Fruit fly (Drosophila melanogaster) whole organism, embryonic: ENCODE results near the gene CG6738.
A peak's percentile ranks its signal among the peaks of the same experiment; 100 is the strongest.

Source experiments
- CG10267 ChIP-seq: fragments of 200-800 bp; sonication (Bioruptor generic); optimal IDR thresholded peaks from 2 replicates; lab custom pipeline; 2018; ENCODE audit warnings: missing biosample characterization, mild to moderate bottlenecking, missing genetic modification characterization, moderate library complexity
- CG10979 ChIP-seq: fragments of 200-800 bp; sonication (Bioruptor generic); optimal IDR thresholded peaks from 2 replicates; lab custom pipeline; 2018; ENCODE audit warnings: missing biosample characterization, mild to moderate bottlenecking, missing genetic modification characterization, moderate library complexity
- CG11093 ChIP-seq: fragments of 200-800 bp; sonication (Bioruptor generic); IDR thresholded peaks from 3 replicates; pipeline ENCODE4 v1.3.6; 2022; ENCODE audit warnings: missing biosample characterization, missing genetic modification characterization
- CG11695 ChIP-seq: fragments of 200-800 bp; sonication (Bioruptor generic); IDR thresholded peaks from 3 replicates; pipeline ENCODE4 v1.3.6; 2022; ENCODE audit warnings: missing biosample characterization, missing genetic modification characterization
- CG13424 ChIP-seq: fragments of 200-800 bp; sonication (Bioruptor generic); optimal IDR thresholded peaks from 2 replicates; lab custom pipeline; 2019; ENCODE audit warnings: missing biosample characterization, mild to moderate bottlenecking, missing genetic modification characterization, moderate library complexity
- CG14014 ChIP-seq: fragments of 200-800 bp; sonication (Bioruptor generic); IDR thresholded peaks from 2 replicates; pipeline ENCODE4 v1.3.6; 2022; ENCODE audit warnings: missing biosample characterization, missing genetic modification characterization
- CG14710 ChIP-seq: fragments of 200-800 bp; sonication (Bioruptor generic); optimal IDR thresholded peaks from 3 replicates; lab custom pipeline; 2019; ENCODE audit warnings: missing biosample characterization, mild to moderate bottlenecking, missing genetic modification characterization, moderate library complexity
- CG14860 ChIP-seq: fragments of 200-800 bp; sonication (Bioruptor generic); IDR thresholded peaks from 3 replicates; pipeline ENCODE4 v1.3.6; 2022; ENCODE audit warnings: missing biosample characterization, missing genetic modification characterization; ENCODE audit not compliant: partially characterized antibody
- CG1602 ChIP-seq: fragments of 200-800 bp; sonication (Bioruptor generic); optimal IDR thresholded peaks from 3 replicates; lab custom pipeline; 2016; ENCODE audit warnings: missing biosample characterization, missing genetic modification characterization
- CG16779 ChIP-seq: fragments of 200-800 bp; sonication (Bioruptor generic); IDR thresholded peaks from 2 replicates; pipeline ENCODE4 v1.3.6; 2022; ENCODE audit warnings: missing biosample characterization, missing genetic modification characterization
- CG17359 ChIP-seq: fragments of 200-800 bp; sonication (Bioruptor generic); optimal IDR thresholded peaks from 3 replicates; lab custom pipeline; 2018; ENCODE audit warnings: missing biosample characterization, mild to moderate bottlenecking, missing genetic modification characterization, moderate library complexity
- CG17385 ChIP-seq: fragments of 200-800 bp; sonication (Bioruptor generic); optimal IDR thresholded peaks from 3 replicates; lab custom pipeline; 2018; ENCODE audit warnings: missing biosample characterization, mild to moderate bottlenecking, missing genetic modification characterization
- CG2712 ChIP-seq: fragments of 200-800 bp; optimal IDR thresholded peaks from 3 replicates; lab custom pipeline; 2019; ENCODE audit warnings: missing biosample characterization, mild to moderate bottlenecking, missing genetic modification characterization, moderate library complexity
- CG2875 ChIP-seq: fragments of 200-800 bp; sonication (Bioruptor generic); optimal IDR thresholded peaks from 2 replicates; lab custom pipeline; 2017; ENCODE audit warnings: missing biosample characterization, mild to moderate bottlenecking, missing genetic modification characterization, missing genetic modification reagents
- CG32767 ChIP-seq: fragments of 200-800 bp; sonication (Bioruptor generic); IDR thresholded peaks from 2 replicates; pipeline ENCODE4 v1.3.6; 2022; ENCODE audit warnings: missing biosample characterization, missing genetic modification characterization
- CG33557 ChIP-seq: fragments of 200-800 bp; sonication (Bioruptor generic); optimal IDR thresholded peaks from 2 replicates; lab custom pipeline; 2019; ENCODE audit warnings: missing biosample characterization, mild to moderate bottlenecking, missing genetic modification characterization, moderate library complexity
- CG4360 ChIP-seq: fragments of 200-800 bp; sonication (Bioruptor generic); IDR thresholded peaks from 2 replicates; pipeline ENCODE4 v1.3.6; 2022; ENCODE audit warnings: missing biosample characterization, missing genetic modification characterization
- CG4424 ChIP-seq: fragments of 200-800 bp; sonication (Bioruptor generic); optimal IDR thresholded peaks from 3 replicates; lab custom pipeline; 2016; ENCODE audit warnings: missing biosample characterization, missing genetic modification characterization
- CG4707 ChIP-seq: fragments of 200-800 bp; sonication (Bioruptor generic); optimal IDR thresholded peaks from 2 replicates; lab custom pipeline; 2018; ENCODE audit warnings: missing biosample characterization, mild to moderate bottlenecking, missing genetic modification characterization, moderate library complexity
- CG6689 ChIP-seq: fragments of 200-800 bp; sonication (Bioruptor generic); IDR thresholded peaks from 2 replicates; pipeline ENCODE4 v1.3.6; 2022; ENCODE audit warnings: missing biosample characterization, missing genetic modification characterization
- CG7556 ChIP-seq: fragments of 200-800 bp; sonication (Bioruptor generic); optimal IDR thresholded peaks from 2 replicates; lab custom pipeline; 2017; ENCODE audit warnings: missing biosample characterization, mild to moderate bottlenecking, missing genetic modification characterization
- CG8290 ChIP-seq, 3 experiments: fragments of 200-800 bp; sonication (Bioruptor generic); optimal IDR thresholded peaks; 2 replicates each; lab custom pipeline; 2016 to 2019; ENCODE audit warnings: missing biosample characterization in 3 of 3, missing genetic modification characterization in 3 of 3, mild to moderate bottlenecking in 2 of 3, moderate library complexity in 1 of 3
- CG8478 ChIP-seq: fragments of >200 bp; optimal IDR thresholded peaks from 2 replicates; lab custom pipeline; 2018
- CG9727 ChIP-seq: fragments of 200-800 bp; sonication (Bioruptor generic); optimal IDR thresholded peaks from 3 replicates; lab custom pipeline; 2017; ENCODE audit warnings: missing biosample characterization, mild to moderate bottlenecking, missing genetic modification characterization
- D ChIP-seq, 2 experiments: fragments of 200-800 bp in 1 of 2; fragments of >200 bp in 1 of 2; sonication (Bioruptor generic) in 1 of 2; optimal IDR thresholded peaks; 2 replicates in 1 of 2; 3 replicates in 1 of 2; lab custom pipeline; 2017; ENCODE audit warnings: mild to moderate bottlenecking in 1 of 2, missing biosample characterization in 1 of 2, missing genetic modification characterization in 1 of 2, missing genetic modification reagents in 1 of 2
- Dek ChIP-seq: fragments of 200-800 bp; sonication (Bioruptor generic); optimal IDR thresholded peaks from 3 replicates; lab custom pipeline; 2019; ENCODE audit warnings: missing biosample characterization, mild to moderate bottlenecking, missing genetic modification characterization, moderate library complexity
- Drgx ChIP-seq: fragments of 200-800 bp; sonication (Bioruptor generic); IDR thresholded peaks from 2 replicates; pipeline ENCODE4 v1.3.6; 2022; ENCODE audit warnings: missing biosample characterization, missing genetic modification characterization
- E2f2 ChIP-seq: fragments of 200-800 bp; sonication (Bioruptor generic); IDR thresholded peaks from 2 replicates; pipeline ENCODE4 v1.3.6; 2022; ENCODE audit warnings: missing biosample characterization, missing genetic modification characterization
- Hr39 ChIP-seq: fragments of >200 bp; optimal IDR thresholded peaks from 2 replicates; lab custom pipeline; 2017
- Spps ChIP-seq: fragments of 200-800 bp; sonication (Bioruptor generic); optimal IDR thresholded peaks from 2 replicates; lab custom pipeline; 2018; ENCODE audit warnings: missing biosample characterization, mild to moderate bottlenecking, missing genetic modification characterization
- Ssrp ChIP-seq: fragments of 200-800 bp; sonication (Bioruptor generic); optimal IDR thresholded peaks from 2 replicates; lab custom pipeline; 2018; ENCODE audit warnings: missing biosample characterization, mild to moderate bottlenecking, missing genetic modification characterization, moderate library complexity
- Usf ChIP-seq: fragments of 200-800 bp; sonication (Bioruptor generic); optimal IDR thresholded peaks from 2 replicates; lab custom pipeline; 2017; ENCODE audit warnings: missing genotype, missing biosample characterization, missing genetic modification characterization
- Xbp1 ChIP-seq: fragments of 200-800 bp; sonication (Bioruptor generic); optimal IDR thresholded peaks from 3 replicates; lab custom pipeline; 2016; ENCODE audit warnings: missing biosample characterization, mild to moderate bottlenecking, missing genetic modification characterization
- ara ChIP-seq: fragments of 200-800 bp; sonication (Bioruptor generic); IDR thresholded peaks from 2 replicates; pipeline ENCODE4 v1.3.6; 2022; ENCODE audit warnings: missing biosample characterization, missing genetic modification characterization
- bsh ChIP-seq, 2 experiments: fragments of 200-800 bp; sonication (Bioruptor generic); optimal IDR thresholded peaks; 2 replicates each; lab custom pipeline; 2017 to 2018; ENCODE audit warnings: mild to moderate bottlenecking in 2 of 2, missing biosample characterization in 2 of 2, missing genetic modification characterization in 2 of 2, moderate library complexity in 1 of 2
- croc ChIP-seq: fragments of 200-800 bp; sonication (Bioruptor generic); conservative IDR thresholded peaks from 3 replicates; pipeline ENCODE4 v1.3.6; 2022; ENCODE audit warnings: missing biosample characterization, missing genetic modification characterization
- ewg ChIP-seq: fragments of 200-800 bp; sonication (Bioruptor generic); optimal IDR thresholded peaks from 3 replicates; lab custom pipeline; 2017; ENCODE audit warnings: mild to moderate bottlenecking, missing biosample characterization, missing genetic modification reagents, missing genetic modification characterization
- gem ChIP-seq: fragments of 200-800 bp; sonication (Bioruptor generic); optimal IDR thresholded peaks from 2 replicates; lab custom pipeline; 2019; ENCODE audit warnings: missing biosample characterization, mild to moderate bottlenecking, missing genetic modification characterization, moderate library complexity
- gsb-n ChIP-seq: fragments of 200-800 bp; sonication (Bioruptor generic); optimal IDR thresholded peaks from 3 replicates; lab custom pipeline; 2018; ENCODE audit warnings: missing biosample characterization, mild to moderate bottlenecking, missing genetic modification characterization
- kni ChIP-seq: fragments of 200-800 bp; sonication (Bioruptor generic); optimal IDR thresholded peaks from 3 replicates; lab custom pipeline; 2017; ENCODE audit warnings: mild to moderate bottlenecking, missing biosample characterization, missing genetic modification reagents, missing genetic modification characterization
- lola ChIP-seq, 3 experiments: fragments of >200 bp in 2 of 3; fragments of 200-800 bp in 1 of 3; sonication (Bioruptor generic) in 1 of 3; optimal IDR thresholded peaks; 2 replicates each; lab custom pipeline; 2017 to 2019; ENCODE audit warnings: missing biosample characterization in 3 of 3, missing genetic modification characterization in 3 of 3, mild to moderate bottlenecking in 1 of 3, moderate library complexity in 1 of 3
- nmo ChIP-seq: fragments of 200-800 bp; sonication (Bioruptor generic); optimal IDR thresholded peaks from 2 replicates; lab custom pipeline; 2018; ENCODE audit warnings: missing biosample characterization, mild to moderate bottlenecking, missing genetic modification characterization, moderate library complexity
- nom ChIP-seq: fragments of 200-800 bp; sonication (Bioruptor generic); optimal IDR thresholded peaks from 2 replicates; lab custom pipeline; 2017; ENCODE audit warnings: missing biosample characterization, missing genetic modification characterization, mild to moderate bottlenecking, moderate library complexity, missing genetic modification reagents
- row ChIP-seq: fragments of 200-800 bp; sonication (Bioruptor generic); IDR thresholded peaks from 3 replicates; pipeline ENCODE4 v1.3.6; 2022; ENCODE audit warnings: missing biosample characterization, missing genetic modification characterization
- tll ChIP-seq, 2 experiments: fragments of 200-800 bp in 1 of 2; fragments of >200 bp in 1 of 2; sonication (Bioruptor generic) in 1 of 2; optimal IDR thresholded peaks; 2 replicates each; lab custom pipeline; 2017 to 2019; ENCODE audit warnings: missing biosample characterization in 2 of 2, missing genetic modification characterization in 2 of 2, mild to moderate bottlenecking in 1 of 2, moderate library complexity in 1 of 2
- tup ChIP-seq: fragments of 200-800 bp; sonication (Bioruptor generic); optimal IDR thresholded peaks from 2 replicates; lab custom pipeline; 2016; ENCODE audit warnings: missing biosample characterization, mild to moderate bottlenecking, missing genetic modification characterization, moderate library complexity
- unpg ChIP-seq: fragments of 200-800 bp; sonication (Bioruptor generic); optimal IDR thresholded peaks from 3 replicates; lab custom pipeline; 2018; ENCODE audit warnings: missing biosample characterization, mild to moderate bottlenecking, missing genetic modification characterization, moderate library complexity
- zen ChIP-seq: fragments of 200-800 bp; sonication (Bioruptor generic); optimal IDR thresholded peaks from 3 replicates; lab custom pipeline; 2018; ENCODE audit warnings: missing biosample characterization, mild to moderate bottlenecking, missing genetic modification characterization, moderate library complexity

The CG6738 gene

DNA sequence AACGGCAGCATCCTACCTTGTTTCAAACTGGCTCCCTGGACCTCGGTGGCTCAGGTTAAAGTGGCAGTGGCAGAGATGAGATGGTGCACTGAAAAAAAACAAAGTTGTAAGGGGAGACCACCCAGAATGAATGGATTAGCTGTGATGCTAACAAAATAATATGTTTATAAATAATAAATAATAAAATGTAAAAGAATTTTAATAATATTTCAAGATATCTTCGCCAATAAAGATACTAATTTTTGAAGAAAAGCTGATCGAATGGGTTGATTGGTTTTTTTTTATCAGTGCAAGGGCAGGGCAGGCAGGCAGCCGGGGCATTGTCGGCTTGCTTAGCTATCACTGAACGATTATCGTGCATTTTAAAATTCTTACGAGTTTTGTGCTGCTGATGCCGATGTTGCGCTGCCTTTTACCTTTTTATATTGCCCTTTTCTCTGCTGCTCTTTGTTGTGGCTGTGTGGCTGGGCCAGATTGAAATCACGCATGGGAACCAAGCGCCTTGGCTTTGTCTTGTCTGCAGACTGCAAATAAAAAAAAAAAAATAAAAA is 49.8 kb downstream of the CG6738 start:
- peak; percentile 3 for TF ChIP-seq CG17385 (GFP tag; lab: Kevin White, UChicago)
- TF ChIP-seq CG14014: no peak
- TF ChIP-seq CG16779: no peak
- TF ChIP-seq E2f2 (GFP tag; lab: Robert Waterston, UW): 0 out of 2 replicates have a peak, but pooled peaks have one; percentile 7
- TF ChIP-seq CG13424: peak; percentile 26
- TF ChIP-seq CG8478 (lab: Kevin White, UChicago): no peak
- peak; percentile 48; the same call in 1 of the 2 replicates for TF ChIP-seq CG6689 (GFP tag; lab: Robert Waterston, UW)
- TF ChIP-seq ara (GFP tag; lab: Robert Waterston, UW): peak; percentile 50; the same call in 1 of the 2 replicates
- no peak for TF ChIP-seq ewg (GFP tag; lab: Kevin White, UChicago)
- TF ChIP-seq Xbp1 (GFP tag; lab: Kevin White, UChicago): peak; percentile 9
- peak; percentile 34; the same call in 1 of the 3 replicates for TF ChIP-seq croc (GFP tag; lab: Robert Waterston, UW)
- TF ChIP-seq CG33557 (GFP tag; lab: Kevin White, UChicago): peak; percentile 62
- peak; percentile 47 for TF ChIP-seq CG7556 (GFP tag; lab: Kevin White, UChicago)
- peak; percentile 87 for TF ChIP-seq nom
- TF ChIP-seq Ssrp (tag; lab: Kevin White, UChicago): peak; percentile 17
- no peak for TF ChIP-seq CG4707 (GFP tag; lab: Kevin White, UChicago)
- no peak for TF ChIP-seq CG4360 (GFP tag; lab: Robert Waterston, UW)
- TF ChIP-seq CG2875 (GFP tag; lab: Kevin White, UChicago): peak; percentile 40
- peak; percentile 8 for TF ChIP-seq CG17359 (tag; lab: Kevin White, UChicago)
- peak; percentile 12 for TF ChIP-seq CG1602 (GFP tag; lab: Kevin White, UChicago)
- TF ChIP-seq lola (GFP tag; optimal IDR thresholded peaks at IDR 0.05; lab: Kevin White, UChicago): peak in 1 of 3 experiments; percentile 80
- peak; percentile 44 for TF ChIP-seq nmo (GFP tag; lab: Kevin White, UChicago)
- TF ChIP-seq CG2712 (tag; lab: Kevin White, UChicago): peak; percentile 73
- TF ChIP-seq Usf (GFP tag; lab: Kevin White, UChicago): peak; percentile 15
- no peak for TF ChIP-seq Hr39 (lab: Kevin White, UChicago)
- TF ChIP-seq tll (GFP tag; optimal IDR thresholded peaks at IDR 0.05; lab: Kevin White, UChicago): peak in 1 of 2 experiments; percentile 11
- no peak for TF ChIP-seq tup (GFP tag; lab: Kevin White, UChicago)
- peak; percentile 53 for TF ChIP-seq zen
- peak; percentile 52 for TF ChIP-seq kni
- TF ChIP-seq bsh (GFP tag; optimal IDR thresholded peaks at IDR 0.05; lab: Kevin White, UChicago): peak; percentile 62 to 65
- peak; percentile 15 for TF ChIP-seq CG8290 (GFP tag; optimal IDR thresholded peaks at IDR 0.05; lab: Kevin White, UChicago)
- TF ChIP-seq CG8290 (tag; optimal IDR thresholded peaks at IDR 0.05; lab: Kevin White, UChicago): no peak
- no peak for TF ChIP-seq Dek
- 0 out of 3 replicates have a peak, but pooled peaks have one; percentile 25 for TF ChIP-seq CG11695 (GFP tag; lab: Robert Waterston, UW)
- TF ChIP-seq D (optimal IDR thresholded peaks at IDR 0.05; lab: Kevin White, UChicago): no peak
- TF ChIP-seq D (GFP tag; optimal IDR thresholded peaks at IDR 0.05; lab: Kevin White, UChicago): peak; percentile 57
- peak; percentile 61 for TF ChIP-seq row (GFP tag; lab: Robert Waterston, UW)
- TF ChIP-seq CG32767 (GFP tag; lab: Robert Waterston, UW): no peak
- no peak for TF ChIP-seq CG14860
- TF ChIP-seq gsb-n (tag; lab: Kevin White, UChicago): peak; percentile 45
- TF ChIP-seq CG4424 (GFP tag; lab: Kevin White, UChicago): peak; percentile 21
- TF ChIP-seq CG9727 (GFP tag; lab: Kevin White, UChicago): peak; percentile 72
- no peak for TF ChIP-seq CG11093
- TF ChIP-seq Drgx (GFP tag; lab: Robert Waterston, UW): peak; percentile 48; the same call in 1 of the 2 replicates
- TF ChIP-seq gem (tag; lab: Kevin White, UChicago): peak; percentile 64
- TF ChIP-seq CG10267 (tag; lab: Kevin White, UChicago): peak; percentile 63
- peak; percentile 68 for TF ChIP-seq CG14710 (tag; lab: Kevin White, UChicago)
- TF ChIP-seq CG10979 (tag; lab: Kevin White, UChicago): peak; percentile 78
- peak; percentile 35 for TF ChIP-seq Spps (tag; lab: Kevin White, UChicago)
- TF ChIP-seq unpg (GFP tag; lab: Kevin White, UChicago): peak; percentile 34
